Worm (Caenorhabditis elegans) whole organism, L1 larva: Measurements from ENCODE around the gene M199.8.

Source experiments
- C04F5.9 ChIP-seq: sonication (generic microtip); optimal IDR thresholded peaks from 2 replicates; lab custom pipeline; 2016; ENCODE audit warnings: missing genetic modification characterization, missing compliant biosample characterization
- C16A3.4 ChIP-seq: fragments of 150-350 bp; optimal IDR thresholded peaks from 2 replicates; lab custom pipeline; 2014; ENCODE audit warnings: missing biosample characterization, missing genetic modification characterization
- C34B4.2 ChIP-seq: sonication (generic microtip); optimal IDR thresholded peaks from 2 replicates; lab custom pipeline; 2017; ENCODE audit warnings: mild to moderate bottlenecking, missing genetic modification characterization, missing compliant biosample characterization
- aha-1 ChIP-seq: fragments of 150-350 bp; optimal IDR thresholded peaks from 2 replicates; lab custom pipeline; 2014; ENCODE audit warnings: missing biosample characterization, missing genetic modification characterization
- ama-1 ChIP-seq: fragments of 150-350 bp; optimal IDR thresholded peaks from 2 replicates; lab custom pipeline; 2014
- blmp-1 ChIP-seq: fragments of 150-350 bp; optimal IDR thresholded peaks from 2 replicates; lab custom pipeline; 2014; ENCODE audit warnings: missing biosample characterization, missing genetic modification characterization
- ceh-63 ChIP-seq: fragments of 200-800 bp; sonication (Bioruptor generic); optimal IDR thresholded peaks from 2 replicates; lab custom pipeline; 2018; ENCODE audit warnings: mild to moderate bottlenecking, missing genetic modification characterization, missing compliant biosample characterization
- ceh-8 ChIP-seq: fragments of 200-800 bp; sonication (Bioruptor generic); optimal IDR thresholded peaks from 2 replicates; lab custom pipeline; 2018; ENCODE audit warnings: mild to moderate bottlenecking, missing genetic modification characterization, moderate library complexity, missing compliant biosample characterization
- ceh-90 ChIP-seq: sonication (generic microtip); optimal IDR thresholded peaks from 2 replicates; lab custom pipeline; 2016; ENCODE audit warnings: missing genetic modification characterization, missing compliant biosample characterization
- ces-1 ChIP-seq: fragments of 150-350 bp; optimal IDR thresholded peaks from 2 replicates; lab custom pipeline; 2014; ENCODE audit warnings: missing biosample characterization, missing genetic modification reagents, missing genetic modification characterization
- dsc-1 ChIP-seq: sonication (generic microtip); optimal IDR thresholded peaks from 2 replicates; lab custom pipeline; 2016; ENCODE audit warnings: mild to moderate bottlenecking, missing genetic modification characterization, missing compliant biosample characterization
- efl-3 ChIP-seq: fragments of 200-800 bp; sonication (Bioruptor generic); optimal IDR thresholded peaks from 2 replicates; lab custom pipeline; 2018; ENCODE audit warnings: mild to moderate bottlenecking, missing genetic modification characterization, missing compliant biosample characterization
- fkh-4 ChIP-seq: sonication (generic microtip); optimal IDR thresholded peaks from 2 replicates; lab custom pipeline; 2016; ENCODE audit warnings: missing compliant biosample characterization, missing genetic modification characterization, borderline replicate concordance
- fkh-8 ChIP-seq: sonication (generic microtip); optimal IDR thresholded peaks from 2 replicates; lab custom pipeline; 2016; ENCODE audit warnings: mild to moderate bottlenecking, missing genetic modification characterization, missing compliant biosample characterization
- grh-1 ChIP-seq: fragments of 200-800 bp; sonication (Bioruptor generic); IDR thresholded peaks from 2 replicates; pipeline ENCODE4 v1.3.6; 2022; ENCODE audit warnings: missing genetic modification reagents, missing genetic modification characterization, missing compliant biosample characterization
- hpl-2 ChIP-seq: fragments of 150-350 bp; optimal IDR thresholded peaks from 2 replicates; lab custom pipeline; 2014; ENCODE audit warnings: missing biosample characterization, missing genetic modification reagents, missing genetic modification characterization
- isw-1 ChIP-seq: fragments of 200-800 bp; sonication (Bioruptor generic); IDR thresholded peaks from 2 replicates; pipeline ENCODE4 v1.3.6; 2022; ENCODE audit warnings: missing genetic modification characterization, missing compliant biosample characterization
- jun-1 ChIP-seq: fragments of 150-350 bp; optimal IDR thresholded peaks from 2 replicates; lab custom pipeline; 2014; ENCODE audit warnings: missing biosample characterization, missing genetic modification reagents, missing genetic modification characterization
- lin-35 ChIP-seq, 2 experiments: fragments of 150-350 bp; optimal IDR thresholded peaks; 2 replicates each; lab custom pipeline; 2014; ENCODE audit warnings: missing biosample characterization in 2 of 2, missing genetic modification characterization in 2 of 2, missing genetic modification reagents in 2 of 2
- lin-39 ChIP-seq: fragments of 150-350 bp; optimal IDR thresholded peaks from 2 replicates; lab custom pipeline; 2014; ENCODE audit warnings: missing biosample characterization, missing genetic modification reagents, missing genetic modification characterization
- lir-3 ChIP-seq: sonication (generic microtip); optimal IDR thresholded peaks from 2 replicates; lab custom pipeline; 2016; ENCODE audit warnings: mild to moderate bottlenecking, missing genetic modification characterization, moderate library complexity, missing compliant biosample characterization; ENCODE audit not compliant: poor library complexity
- mab-9 ChIP-seq: fragments of 200-800 bp; sonication (Bioruptor generic); IDR thresholded peaks from 2 replicates; pipeline ENCODE4 v1.3.6; 2022; ENCODE audit warnings: missing genetic modification reagents, missing genetic modification characterization, missing compliant biosample characterization
- mep-1 ChIP-seq: fragments of 150-350 bp; optimal IDR thresholded peaks from 2 replicates; lab custom pipeline; 2014; ENCODE audit warnings: missing biosample characterization, missing genetic modification characterization
- nhr-11 ChIP-seq: fragments of 150-350 bp; optimal IDR thresholded peaks from 2 replicates; lab custom pipeline; 2014; ENCODE audit warnings: missing biosample characterization, missing genetic modification characterization
- nhr-19 ChIP-seq: fragments of 200-800 bp; sonication (Bioruptor generic); conservative IDR thresholded peaks from 2 replicates; pipeline ENCODE4 v1.3.6; 2022; ENCODE audit warnings: missing genetic modification characterization, missing compliant biosample characterization
- nhr-237 ChIP-seq: fragments of 150-350 bp; optimal IDR thresholded peaks from 2 replicates; lab custom pipeline; 2014; ENCODE audit warnings: missing biosample characterization, missing genetic modification characterization
- nhr-28 ChIP-seq: fragments of 150-350 bp; optimal IDR thresholded peaks from 2 replicates; lab custom pipeline; 2014; ENCODE audit warnings: missing biosample characterization, missing genetic modification characterization
- nhr-71 ChIP-seq: sonication (generic microtip); optimal IDR thresholded peaks from 2 replicates; lab custom pipeline; 2016; ENCODE audit warnings: mild to moderate bottlenecking, missing genetic modification characterization, moderate library complexity, missing compliant biosample characterization
- rnt-1 ChIP-seq: sonication (generic microtip); optimal IDR thresholded peaks from 2 replicates; lab custom pipeline; 2016; ENCODE audit warnings: mild to moderate bottlenecking, missing genetic modification characterization, moderate library complexity, missing compliant biosample characterization
- snpc-4 ChIP-seq: fragments of 150-350 bp; optimal IDR thresholded peaks from 2 replicates; lab custom pipeline; 2014; ENCODE audit warnings: missing biosample characterization, missing genetic modification characterization
- sox-4 ChIP-seq: sonication (generic microtip); optimal IDR thresholded peaks from 2 replicates; lab custom pipeline; 2016; ENCODE audit warnings: missing genetic modification characterization, missing compliant biosample characterization
- sup-37 ChIP-seq: fragments of 200-800 bp; sonication (Bioruptor generic); optimal IDR thresholded peaks from 2 replicates; lab custom pipeline; 2018; ENCODE audit warnings: mild to moderate bottlenecking, missing genetic modification characterization, missing compliant biosample characterization
- unc-130 ChIP-seq: fragments of 150-350 bp; optimal IDR thresholded peaks from 2 replicates; lab custom pipeline; 2017; ENCODE audit warnings: missing biosample characterization, missing genetic modification characterization, inconsistent platforms
- unc-98 ChIP-seq: fragments of 200-800 bp; sonication (Bioruptor generic); IDR thresholded peaks from 2 replicates; pipeline ENCODE4 v1.3.6; 2022; ENCODE audit warnings: missing genetic modification characterization, missing compliant biosample characterization
- vab-15 ChIP-seq: sonication (generic microtip); optimal IDR thresholded peaks from 2 replicates; lab custom pipeline; 2017; ENCODE audit warnings: missing genotype, mild to moderate bottlenecking, missing genetic modification characterization, missing compliant biosample characterization
- zag-1 ChIP-seq: fragments of 150-350 bp; optimal IDR thresholded peaks from 2 replicates; lab custom pipeline; 2014; ENCODE audit warnings: missing biosample characterization, missing genetic modification characterization
- zip-4 ChIP-seq: fragments of 200-800 bp; sonication (Bioruptor generic); optimal IDR thresholded peaks from 2 replicates; lab custom pipeline; 2018; ENCODE audit warnings: mild to moderate bottlenecking, missing genetic modification characterization, moderate library complexity, missing compliant biosample characterization

M199.8 gene

DNA sequence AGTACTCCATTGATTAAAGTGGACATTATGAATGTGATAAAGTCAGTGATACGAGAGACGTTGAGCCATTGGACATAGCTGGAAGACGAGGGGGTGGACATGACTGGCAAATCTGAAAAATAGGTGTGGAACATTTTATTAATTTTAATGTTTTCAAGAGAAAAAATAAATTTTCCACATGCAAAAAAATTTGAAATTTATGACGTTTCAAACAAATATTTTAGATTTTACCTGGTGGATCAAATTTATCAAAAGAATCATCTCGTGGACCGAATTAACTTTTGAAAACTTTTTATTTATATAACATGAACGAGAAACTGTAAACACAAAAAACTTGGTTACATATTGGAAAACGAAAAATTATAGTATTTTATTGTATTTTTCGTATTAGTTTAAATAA, 13.3 kb upstream of the M199.8 start, which contains the start of gene str-78 (continued):
- no peak for TF ChIP-seq ceh-90 (tag; lab: Kevin White, UChicago)
- no peak for TF ChIP-seq ceh-63
- no peak for TF ChIP-seq aha-1 (tag; lab: Kevin White, UChicago)

DNA sequence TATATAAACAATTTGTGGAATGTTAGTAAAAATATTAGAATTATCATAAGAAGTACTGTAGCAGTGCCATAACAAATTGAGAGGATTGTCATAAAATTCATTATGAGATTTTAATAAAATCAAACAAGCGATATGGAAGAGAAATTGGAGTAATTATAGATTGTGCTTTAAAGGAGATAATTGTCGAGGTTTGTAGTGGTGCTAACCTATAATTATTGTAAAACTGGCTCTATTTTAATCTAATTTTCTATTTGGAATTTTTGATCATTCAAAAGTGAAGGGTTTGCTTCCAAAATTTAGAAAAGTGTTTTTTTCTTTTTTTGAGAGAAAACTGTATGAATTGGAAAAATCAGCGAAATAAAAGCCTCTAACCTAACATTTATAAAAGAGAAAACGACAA, 7.0 kb upstream of the M199.8 start, which contains the start of gene srg-51:
Gene srg-51 (minus strand): TSS at position 101 of the 400 bp plus-strand sequence.
- TF ChIP-seq C04F5.9 (tag; lab: Kevin White, UChicago) (no peak), efl-3 (GFP tag; lab: Kevin White, UChicago) (no peak), grh-1 (no peak), mep-1 (tag; lab: Kevin White, UChicago) (no peak), zag-1 (tag; lab: Kevin White, UChicago) (no peak), ces-1 (GFP tag; lab: Kevin White, UChicago) (no peak), nhr-237 (tag; lab: Kevin White, UChicago) (no peak), zip-4 (GFP tag; lab: Kevin White, UChicago) (no peak), ama-1 (lab: Kevin White, UChicago) (no peak), snpc-4 (tag; lab: Kevin White, UChicago) (no peak), blmp-1 (tag; lab: Kevin White, UChicago) (no peak), sox-4 (tag; lab: Kevin White, UChicago) (no peak), nhr-19 (GFP tag; lab: Robert Waterston, UW) (no peak), dsc-1 (no peak), unc-130 (no peak), sup-37 (GFP tag; lab: Kevin White, UChicago) (no peak), hpl-2 (GFP tag; lab: Kevin White, UChicago) (no peak)

DNA sequence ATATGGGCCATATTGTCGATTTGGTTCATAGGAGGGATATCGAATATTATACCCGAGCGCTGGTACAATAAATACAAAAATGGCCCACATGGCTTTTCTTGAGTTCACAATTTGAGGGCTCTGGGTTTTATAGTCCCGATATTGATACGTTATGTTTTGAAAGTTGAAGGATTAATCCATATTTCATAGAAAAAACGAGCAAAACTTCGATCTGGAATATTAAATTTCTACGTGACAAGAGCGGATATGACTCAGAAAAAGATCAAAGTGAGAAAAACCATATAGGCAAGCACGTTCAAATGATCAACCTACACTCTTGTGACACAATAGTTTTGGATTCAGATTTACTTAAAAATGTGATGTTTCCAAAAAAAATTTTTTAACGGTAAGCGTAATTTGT, 2.1 kb downstream of the M199.8 start, which contains the start of gene col-135:
Gene col-135 (minus strand): TSS at position 101 of the 400 bp plus-strand sequence.
- TF ChIP-seq grh-1 = no peak
- TF ChIP-seq ceh-8 (GFP tag; lab: Kevin White, UChicago) = no peak
- TF ChIP-seq lin-39 (tag; lab: Kevin White, UChicago) = no peak
- no peak for TF ChIP-seq rnt-1 (tag; lab: Kevin White, UChicago)
- no peak for TF ChIP-seq C16A3.4 (tag; lab: Kevin White, UChicago)
- TF ChIP-seq lin-35 (GFP tag; optimal IDR thresholded peaks at IDR 0.05; lab: Kevin White, UChicago) = no peak

DNA sequence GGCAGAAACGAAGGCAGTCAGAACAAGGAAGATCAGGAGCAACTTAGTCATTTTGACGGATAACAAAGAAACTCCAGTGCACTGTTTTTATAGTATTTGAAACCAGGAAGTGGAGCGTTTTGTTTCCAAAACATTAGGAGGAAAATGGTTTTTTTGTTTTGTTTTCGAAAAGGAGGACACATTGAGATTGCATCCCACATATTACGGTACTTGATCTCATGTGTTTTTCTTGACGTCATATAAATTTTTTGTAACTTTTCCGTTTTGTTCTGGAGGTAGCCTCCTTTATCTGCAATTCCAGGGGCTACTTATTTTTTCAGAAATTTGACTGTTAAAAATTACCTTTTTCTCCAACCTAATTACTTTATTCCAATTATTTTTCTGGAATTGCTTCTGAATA, 6.1 kb downstream of the M199.8 start, which contains the start of gene M199.9:
Gene M199.9 (minus strand): TSS at position 101 of the 400 bp plus-strand sequence.
- TF ChIP-seq jun-1 (tag; lab: Kevin White, UChicago) (no peak), lir-3 (tag; lab: Kevin White, UChicago) (no peak), C34B4.2 (tag; lab: Kevin White, UChicago) (no peak), sox-4 (tag; lab: Kevin White, UChicago) (no peak), fkh-4 (no peak), nhr-71 (tag; lab: Kevin White, UChicago) (no peak), nhr-11 (no peak), isw-1 (GFP tag; lab: Robert Waterston, UW) (no peak), mep-1 (tag; lab: Kevin White, UChicago) (no peak), nhr-237 (tag; lab: Kevin White, UChicago) (no peak)

DNA sequence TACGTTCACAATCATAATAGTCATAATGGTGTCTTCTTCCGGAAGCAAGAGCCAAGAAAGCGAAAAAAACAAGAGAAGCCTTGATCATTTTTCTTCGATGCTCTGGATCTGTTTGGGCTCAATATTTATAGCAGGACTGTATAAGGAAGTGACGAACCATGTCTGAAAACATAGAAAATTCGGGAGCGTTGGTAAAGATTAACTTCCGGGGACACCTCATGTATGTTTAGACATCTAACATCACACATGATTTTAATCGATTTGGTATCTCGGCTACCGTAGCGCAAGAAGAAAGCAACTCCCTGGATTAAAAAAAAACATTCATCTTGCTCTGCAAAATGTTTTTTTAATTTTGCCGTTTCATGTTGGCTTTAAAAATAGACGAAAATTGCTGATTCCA, 7.8 kb downstream of the M199.8 start, which contains the start of gene clec-190:
Gene clec-190 (minus strand): TSS at position 101 of the 400 bp plus-strand sequence.
- TF ChIP-seq nhr-28 (tag; lab: Kevin White, UChicago) (no peak), unc-98 (GFP tag; lab: Robert Waterston, UW) (no peak), lin-39 (tag; lab: Kevin White, UChicago) (no peak), mab-9 (GFP tag; lab: Robert Waterston, UW) (no peak), vab-15 (tag; lab: Kevin White, UChicago) (no peak), fkh-8 (tag; lab: Kevin White, UChicago) (no peak), nhr-71 (tag; lab: Kevin White, UChicago) (no peak), hpl-2 (GFP tag; lab: Kevin White, UChicago) (no peak)
